Worm (Caenorhabditis elegans) whole organism, late embryonic: ENCODE results near the gene C06C3.12.

ENCODE experiments used
- C08G9.2 ChIP-seq: sonication (generic microtip); optimal IDR thresholded peaks from 2 replicates; lab custom pipeline; 2016; ENCODE audit warnings: mild to moderate bottlenecking, missing genetic modification characterization, moderate library complexity, missing compliant biosample characterization
- C38D4.7 ChIP-seq: fragments of 200-800 bp; sonication (Bioruptor generic); optimal IDR thresholded peaks from 2 replicates; lab custom pipeline; 2018; ENCODE audit warnings: mild to moderate bottlenecking, missing genetic modification characterization, moderate library complexity, missing compliant biosample characterization
- F13H6.1 ChIP-seq: sonication (generic microtip); optimal IDR thresholded peaks from 2 replicates; lab custom pipeline; 2016; ENCODE audit warnings: missing genetic modification characterization, missing compliant biosample characterization
- T23F11.4 ChIP-seq: fragments of 200-800 bp; sonication (Bioruptor generic); optimal IDR thresholded peaks from 2 replicates; lab custom pipeline; 2018; ENCODE audit warnings: mild to moderate bottlenecking, missing genetic modification characterization, missing compliant biosample characterization
- Y22D7AL.16 ChIP-seq: sonication (generic microtip); optimal IDR thresholded peaks from 2 replicates; lab custom pipeline; 2016; ENCODE audit warnings: missing genetic modification characterization, missing compliant biosample characterization
- ahr-1 ChIP-seq: sonication (generic microtip); optimal IDR thresholded peaks from 2 replicates; lab custom pipeline; 2016; ENCODE audit warnings: missing genetic modification characterization, missing compliant biosample characterization
- ceh-14 ChIP-seq: sonication (generic microtip); optimal IDR thresholded peaks from 2 replicates; lab custom pipeline; 2016; ENCODE audit warnings: missing genotype, missing genetic modification characterization, missing compliant biosample characterization
- ceh-18 ChIP-seq: sonication (generic microtip); optimal IDR thresholded peaks from 2 replicates; lab custom pipeline; 2016; ENCODE audit warnings: missing genetic modification characterization, missing compliant biosample characterization
- ceh-19 ChIP-seq: fragments of 200-800 bp; sonication (Bioruptor generic); optimal IDR thresholded peaks from 2 replicates; lab custom pipeline; 2018; ENCODE audit warnings: mild to moderate bottlenecking, missing genetic modification characterization, missing compliant biosample characterization
- ceh-22 ChIP-seq: sonication (generic microtip); optimal IDR thresholded peaks from 2 replicates; lab custom pipeline; 2017; ENCODE audit warnings: missing biosample characterization, missing genetic modification characterization
- ceh-24 ChIP-seq: sonication (generic microtip); optimal IDR thresholded peaks from 2 replicates; lab custom pipeline; 2016; ENCODE audit warnings: mild to moderate bottlenecking, missing genetic modification characterization, missing compliant biosample characterization
- ceh-31 ChIP-seq: sonication (generic microtip); optimal IDR thresholded peaks from 2 replicates; lab custom pipeline; 2016; ENCODE audit warnings: missing genetic modification characterization, missing compliant biosample characterization
- ceh-34 ChIP-seq: sonication (generic microtip); optimal IDR thresholded peaks from 2 replicates; lab custom pipeline; 2016; ENCODE audit warnings: mild to moderate bottlenecking, missing genetic modification characterization, missing compliant biosample characterization
- ceh-48 ChIP-seq: sonication (generic microtip); optimal IDR thresholded peaks from 2 replicates; lab custom pipeline; 2016; ENCODE audit warnings: missing genetic modification characterization, inconsistent platforms, missing compliant biosample characterization
- ceh-6 ChIP-seq: fragments of 200-800 bp; sonication (Bioruptor generic); optimal IDR thresholded peaks from 2 replicates; lab custom pipeline; 2018; ENCODE audit warnings: mild to moderate bottlenecking, missing genetic modification characterization, missing compliant biosample characterization
- ceh-9 ChIP-seq: sonication (generic microtip); optimal IDR thresholded peaks from 2 replicates; lab custom pipeline; 2016; ENCODE audit warnings: mild to moderate bottlenecking, missing genetic modification characterization, inconsistent platforms, missing compliant biosample characterization
- che-1 ChIP-seq: sonication (generic microtip); optimal IDR thresholded peaks from 2 replicates; lab custom pipeline; 2016; ENCODE audit warnings: mild to moderate bottlenecking, missing genetic modification characterization, missing compliant biosample characterization
- dve-1 ChIP-seq: sonication (generic microtip); optimal IDR thresholded peaks from 2 replicates; lab custom pipeline; 2017; ENCODE audit warnings: antibody characterized with exemption, mild to moderate bottlenecking, missing genetic modification characterization, missing compliant biosample characterization
- elt-2 ChIP-seq: sonication (generic microtip); optimal IDR thresholded peaks from 2 replicates; lab custom pipeline; 2016; ENCODE audit warnings: missing genetic modification reagents, missing genetic modification characterization, missing compliant biosample characterization
- ets-4 ChIP-seq: sonication (generic microtip); optimal IDR thresholded peaks from 2 replicates; lab custom pipeline; 2016; ENCODE audit warnings: missing genetic modification characterization, missing compliant biosample characterization
- eyg-1 ChIP-seq: sonication (generic microtip); optimal IDR thresholded peaks from 2 replicates; lab custom pipeline; 2016; ENCODE audit warnings: missing genotype, missing genetic modification characterization, missing compliant biosample characterization
- fax-1 ChIP-seq: sonication (generic microtip); optimal IDR thresholded peaks from 2 replicates; lab custom pipeline; 2016; ENCODE audit warnings: missing genotype, missing genetic modification characterization, missing compliant biosample characterization
- fkh-10 ChIP-seq: fragments of 150-350 bp; optimal IDR thresholded peaks from 2 replicates; lab custom pipeline; 2014; ENCODE audit warnings: missing biosample characterization, missing genetic modification reagents, missing genetic modification characterization
- fkh-6 ChIP-seq: sonication (generic microtip); optimal IDR thresholded peaks from 2 replicates; lab custom pipeline; 2016; ENCODE audit warnings: missing genetic modification characterization, missing compliant biosample characterization
- gmeb-2 ChIP-seq: sonication (generic microtip); optimal IDR thresholded peaks from 2 replicates; lab custom pipeline; 2016; ENCODE audit warnings: missing genetic modification characterization, inconsistent platforms, missing compliant biosample characterization
- hlh-15 ChIP-seq: sonication (generic microtip); optimal IDR thresholded peaks from 2 replicates; lab custom pipeline; 2016; ENCODE audit warnings: missing genetic modification characterization, missing compliant biosample characterization
- hlh-6 ChIP-seq: sonication (generic microtip); optimal IDR thresholded peaks from 2 replicates; lab custom pipeline; 2016; ENCODE audit warnings: missing genotype, missing genetic modification characterization, missing compliant biosample characterization
- hlh-8 ChIP-seq: sonication (generic microtip); optimal IDR thresholded peaks from 2 replicates; lab custom pipeline; 2016; ENCODE audit warnings: missing genotype, missing genetic modification characterization, missing compliant biosample characterization
- lim-6 ChIP-seq: sonication (generic microtip); optimal IDR thresholded peaks from 2 replicates; lab custom pipeline; 2016; ENCODE audit warnings: missing genetic modification characterization, missing compliant biosample characterization
- lin-11 ChIP-seq: fragments of 200-800 bp; sonication (Bioruptor generic); optimal IDR thresholded peaks from 2 replicates; lab custom pipeline; 2018; ENCODE audit warnings: mild to moderate bottlenecking, missing genetic modification characterization, missing compliant biosample characterization
- madf-2 ChIP-seq: sonication (generic microtip); optimal IDR thresholded peaks from 2 replicates; lab custom pipeline; 2017; ENCODE audit warnings: missing genetic modification characterization, missing compliant biosample characterization
- nfya-1 ChIP-seq: sonication (generic microtip); optimal IDR thresholded peaks from 2 replicates; lab custom pipeline; 2017; ENCODE audit warnings: missing genetic modification characterization, mild to moderate bottlenecking, missing compliant biosample characterization, antibody characterized with exemption, moderate library complexity
- nhr-232 ChIP-seq: sonication (generic microtip); optimal IDR thresholded peaks from 2 replicates; lab custom pipeline; 2016; ENCODE audit warnings: missing genetic modification characterization, missing compliant biosample characterization
- pag-3 ChIP-seq: sonication (generic microtip); optimal IDR thresholded peaks from 2 replicates; lab custom pipeline; 2016; ENCODE audit warnings: missing compliant biosample characterization, missing genetic modification characterization, borderline replicate concordance
- pax-1 ChIP-seq: fragments of 150-350 bp; optimal IDR thresholded peaks from 2 replicates; lab custom pipeline; 2014; ENCODE audit warnings: missing biosample characterization, missing genetic modification characterization
- pha-4 ChIP-seq: fragments of 150-350 bp; optimal IDR thresholded peaks from 2 replicates; lab custom pipeline; 2018; ENCODE audit warnings: missing biosample characterization, missing genetic modification reagents, missing genetic modification characterization
- pros-1 ChIP-seq: fragments of 150-350 bp; optimal IDR thresholded peaks from 2 replicates; lab custom pipeline; 2014; ENCODE audit warnings: missing biosample characterization, missing genetic modification reagents, missing genetic modification characterization
- ref-2 ChIP-seq: sonication (generic microtip); optimal IDR thresholded peaks from 2 replicates; lab custom pipeline; 2016; ENCODE audit warnings: missing genetic modification characterization, missing compliant biosample characterization
- rnt-1 ChIP-seq: sonication (generic microtip); optimal IDR thresholded peaks from 2 replicates; lab custom pipeline; 2016; ENCODE audit warnings: missing genetic modification characterization, missing compliant biosample characterization
- sox-2 ChIP-seq: fragments of 200-800 bp; sonication (Bioruptor generic); IDR thresholded peaks from 2 replicates; pipeline ENCODE4 v1.3.6; 2022; ENCODE audit warnings: missing genetic modification reagents, missing genetic modification characterization, missing compliant biosample characterization
- sox-4 ChIP-seq: sonication (generic microtip); optimal IDR thresholded peaks from 2 replicates; lab custom pipeline; 2017; ENCODE audit warnings: mild to moderate bottlenecking, missing genetic modification characterization, inconsistent platforms, missing compliant biosample characterization
- tbx-7 ChIP-seq: sonication (generic microtip); optimal IDR thresholded peaks from 2 replicates; lab custom pipeline; 2016; ENCODE audit warnings: missing genotype, missing genetic modification characterization, missing compliant biosample characterization
- unc-3 ChIP-seq, 2 experiments: fragments of 200-800 bp in 1 of 2; sonication (Bioruptor generic) in 1 of 2; sonication (generic microtip) in 1 of 2; conservative IDR thresholded peaks in 1 of 2; optimal IDR thresholded peaks in 1 of 2; 2 replicates each; pipeline versions ENCODE4 v1.3.6 to Lab custom; 2016 to 2022; ENCODE audit warnings: missing compliant biosample characterization in 2 of 2, missing genetic modification characterization in 2 of 2, missing genetic modification reagents in 1 of 2
- unc-55 ChIP-seq: sonication (generic microtip); optimal IDR thresholded peaks from 2 replicates; lab custom pipeline; 2017; ENCODE audit warnings: missing biosample characterization, missing genetic modification reagents, missing genetic modification characterization
- unc-86 ChIP-seq: sonication (generic microtip); optimal IDR thresholded peaks from 2 replicates; lab custom pipeline; 2016; ENCODE audit warnings: missing genetic modification characterization, missing compliant biosample characterization
- zip-5 ChIP-seq: sonication (generic microtip); optimal IDR thresholded peaks from 2 replicates; lab custom pipeline; 2016; ENCODE audit warnings: missing genetic modification characterization, missing compliant biosample characterization
- ztf-16 ChIP-seq: sonication (generic microtip); optimal IDR thresholded peaks from 2 replicates; lab custom pipeline; 2017; ENCODE audit warnings: missing genetic modification characterization, missing compliant biosample characterization

Gene C06C3.12

DNA sequence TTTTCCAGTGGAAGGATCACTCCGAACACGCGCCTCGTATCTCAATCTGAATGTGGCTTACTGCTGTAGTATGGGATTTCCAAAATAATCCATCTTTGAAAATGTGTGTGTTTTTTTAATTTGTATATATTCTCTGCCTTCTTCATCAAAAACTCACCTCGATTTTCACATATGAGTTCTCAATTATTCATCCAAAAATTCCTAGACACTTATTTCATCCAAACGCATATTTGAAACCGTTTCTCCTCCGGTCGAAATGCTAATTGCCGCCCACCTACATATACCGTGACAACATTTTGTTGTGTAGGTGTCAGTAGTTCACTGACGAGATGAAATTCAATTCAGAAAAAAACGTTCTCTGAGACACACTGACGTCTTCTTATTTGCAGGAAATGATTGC lies 27.5 kb upstream of the C06C3.12 start:
- TF ChIP-seq ceh-24 (tag; lab: Kevin White, UChicago) (no peak), nfya-1 (tag; lab: Kevin White, UChicago) (no peak), ztf-16 (no peak), C08G9.2 (tag; lab: Kevin White, UChicago) (no peak), tbx-7 (tag; lab: Kevin White, UChicago) (no peak), unc-55 (GFP tag; lab: Kevin White, UChicago) (no peak), T23F11.4 (GFP tag; lab: Kevin White, UChicago) (no peak), hlh-8 (tag; lab: Kevin White, UChicago) (no peak), pag-3 (tag; lab: Kevin White, UChicago) (no peak), F13H6.1 (tag; lab: Kevin White, UChicago) (no peak), pros-1 (tag; lab: Kevin White, UChicago) (no peak), elt-2 (tag; lab: Kevin White, UChicago) (no peak), eyg-1 (tag; lab: Kevin White, UChicago) (no peak), ceh-48 (no peak), ceh-6 (GFP tag; lab: Kevin White, UChicago) (no peak)

DNA sequence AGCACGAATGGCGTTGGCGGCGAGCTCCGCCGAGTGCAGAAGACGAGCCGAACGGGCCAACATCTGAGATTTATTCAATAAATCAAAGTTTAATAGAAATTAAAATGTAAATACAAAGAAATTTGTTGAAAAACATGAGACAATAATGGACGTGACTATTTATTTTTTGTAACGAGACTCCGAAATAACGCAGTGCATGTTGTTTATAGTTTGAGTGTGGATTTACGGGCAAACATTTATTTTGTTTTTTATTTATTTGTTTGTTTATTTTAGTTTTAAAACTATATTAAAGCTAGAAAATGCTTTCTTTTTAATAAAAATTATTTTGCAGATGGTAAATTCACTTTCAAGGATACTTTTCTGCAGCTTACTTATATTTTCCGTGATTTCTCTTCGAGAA lies 22.2 kb upstream of the C06C3.12 start, which contains the start of the genes sdhb-1 and cup-15:
Gene sdhb-1, minus strand, starts transcription at position 63 of the 400 bp plus-strand sequence.
Gene cup-15, plus strand, starts transcription at position 332 of the 400 bp plus-strand sequence.
- TF ChIP-seq tbx-7 (tag; lab: Kevin White, UChicago) (no peak), ceh-22 (no peak), nhr-232 (tag; lab: Kevin White, UChicago) (no peak), lin-11 (tag; lab: Kevin White, UChicago) (no peak), zip-5 (no peak), fkh-10 (GFP tag; lab: Kevin White, UChicago) (no peak), fax-1 (tag; lab: Kevin White, UChicago) (no peak), hlh-15 (tag; lab: Kevin White, UChicago) (no peak), pag-3 (tag; lab: Kevin White, UChicago) (no peak), ref-2 (no peak), hlh-6 (no peak), ahr-1 (tag; lab: Kevin White, UChicago) (no peak), ceh-6 (GFP tag; lab: Kevin White, UChicago) (no peak), unc-86 (tag; lab: Kevin White, UChicago) (no peak), che-1 (tag; lab: Kevin White, UChicago) (no peak), unc-55 (GFP tag; lab: Kevin White, UChicago) (no peak)

DNA sequence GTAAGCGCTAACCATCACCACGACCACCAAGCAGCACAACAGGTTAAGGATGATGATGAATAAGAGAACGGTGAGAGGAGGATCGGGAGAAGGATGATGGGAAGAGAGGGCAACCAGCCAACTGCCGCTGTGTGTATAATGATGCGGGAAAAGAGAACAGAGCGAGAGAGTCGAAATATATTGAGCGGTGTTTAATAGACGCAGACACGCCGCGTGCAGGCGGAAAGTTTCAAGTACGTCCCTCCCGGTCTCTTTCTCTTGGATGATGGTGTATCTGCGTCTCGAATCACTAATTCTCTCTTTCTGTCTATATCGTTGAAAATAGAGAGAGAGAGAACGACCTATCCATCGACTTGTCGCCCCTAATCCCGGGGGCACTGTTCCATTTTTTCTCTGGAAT lies 18.2 kb upstream of the C06C3.12 start:
- TF ChIP-seq rnt-1 (tag; lab: Kevin White, UChicago) (no peak), fkh-6 (tag; lab: Kevin White, UChicago) (no peak), sox-2 (GFP tag; lab: Robert Waterston, UW) (no peak), sox-4 (tag; lab: Kevin White, UChicago) (no peak), dve-1 (tag; lab: Kevin White, UChicago) (peak; percentile 2), pros-1 (tag; lab: Kevin White, UChicago) (no peak), unc-3 (GFP tag; conservative IDR thresholded peaks at IDR 0.05; lab: Robert Waterston, UW) (0 out of 2 replicates have a peak, but pooled peaks have one; percentile 18), unc-3 (tag; optimal IDR thresholded peaks at IDR 0.05; lab: Kevin White, UChicago) (no peak), nhr-232 (tag; lab: Kevin White, UChicago) (no peak), pha-4 (tag; lab: Kevin White, UChicago) (no peak), eyg-1 (tag; lab: Kevin White, UChicago) (no peak), fkh-10 (GFP tag; lab: Kevin White, UChicago) (no peak), ceh-19 (peak; percentile 32), gmeb-2 (tag; lab: Kevin White, UChicago) (no peak), madf-2 (tag; lab: Kevin White, UChicago) (no peak), fax-1 (tag; lab: Kevin White, UChicago) (no peak), C38D4.7 (no peak), ceh-48 (no peak), hlh-15 (tag; lab: Kevin White, UChicago) (no peak), lim-6 (no peak), ceh-24 (tag; lab: Kevin White, UChicago) (no peak), ceh-18 (tag; lab: Kevin White, UChicago) (peak; percentile 74), pax-1 (tag; lab: Kevin White, UChicago) (no peak), ahr-1 (tag; lab: Kevin White, UChicago) (no peak), ets-4 (tag; lab: Kevin White, UChicago) (no peak), tbx-7 (tag; lab: Kevin White, UChicago) (no peak), ceh-34 (peak; percentile 55), ceh-14 (tag; lab: Kevin White, UChicago) (no peak), Y22D7AL.16 (tag; lab: Kevin White, UChicago) (no peak), nfya-1 (tag; lab: Kevin White, UChicago) (peak; percentile 69), ceh-9 (no peak), ceh-31 (tag; lab: Kevin White, UChicago) (peak; percentile 26)
